Fruit fly (Drosophila melanogaster): Measurements from ENCODE around the gene nSyb.
A peak's percentile ranks its signal among the peaks of the same experiment; 100 is the strongest.

nSyb gene

dm6 chr3L:1584003-1584402, 53.5 kb downstream of the nSyb start (continued):
- TF ChIP-seq CG11456 (GFP tag; IDR thresholded peaks at IDR 0.05) (0 out of 3 replicates have a peak, but pooled peaks have one; percentile 48), CG7963 (GFP tag; IDR thresholded peaks at IDR 0.05; ENCODE audit: partially characterized antibody) (no peak), nerfin-2 (GFP tag; IDR thresholded peaks at IDR 0.05; ENCODE audit: partially characterized antibody) (no peak), CG11696 (GFP tag; IDR thresholded peaks at IDR 0.05) (peak; percentile 37; the same call in 1 of the 2 replicates), CG7839 (tag; optimal IDR thresholded peaks at IDR 0.05) (peak; percentile 72), dan (GFP tag; IDR thresholded peaks at IDR 0.05) (0 out of 2 replicates have a peak, but pooled peaks have one; percentile 24), Hmx (GFP tag; optimal IDR thresholded peaks at IDR 0.05) (no peak), ind (GFP tag; optimal IDR thresholded peaks at IDR 0.05) (no peak), CG30020 (tag; optimal IDR thresholded peaks at IDR 0.05) (no peak), CG2120 (GFP tag; optimal IDR thresholded peaks at IDR 0.05) (peak; percentile 56), pum (GFP tag; optimal IDR thresholded peaks at IDR 0.05) (peak; percentile 46), Xrp1 (GFP tag; IDR thresholded peaks at IDR 0.05) (peak; percentile 86), CG6683 (GFP tag; optimal IDR thresholded peaks at IDR 0.05) (no peak), CG13296 (GFP tag; optimal IDR thresholded peaks at IDR 0.05) (no peak), CG2129 (GFP tag; IDR thresholded peaks at IDR 0.05; ENCODE audit: partially characterized antibody) (no peak), mam (GFP tag; optimal IDR thresholded peaks at IDR 0.05) (no peak), CG8290 (GFP tag; optimal IDR thresholded peaks at IDR 0.05) (no peak), CG8290 (tag; optimal IDR thresholded peaks at IDR 0.05) (peak in 1 of 2 experiments; percentile 75), tll (GFP tag; optimal IDR thresholded peaks at IDR 0.05) (no peak), da (GFP tag; optimal IDR thresholded peaks at IDR 0.05) (no peak), vvl (GFP tag; IDR thresholded peaks at IDR 0.05) (peak; percentile 78), ERR (GFP tag; optimal IDR thresholded peaks at IDR 0.05) (peak; percentile 39), vnd (GFP tag; IDR thresholded peaks at IDR 0.05; ENCODE audit: partially characterized antibody) (no peak), CG1792 (GFP tag; optimal IDR thresholded peaks at IDR 0.05) (no peak), Fer1 (GFP tag; optimal IDR thresholded peaks at IDR 0.05) (no peak), bbx (GFP tag; IDR thresholded peaks at IDR 0.05; ENCODE audit: partially characterized antibody) (no peak), CG8089 (GFP tag; optimal IDR thresholded peaks at IDR 0.05) (peak; percentile 38), tgo (GFP tag; IDR thresholded peaks at IDR 0.05) (peak; percentile 64), hb (GFP tag; IDR thresholded peaks at IDR 0.05; ENCODE audit: partially characterized antibody) (no peak), CG10431 (GFP tag; optimal IDR thresholded peaks at IDR 0.05) (no peak), CG3847 (GFP tag; IDR thresholded peaks at IDR 0.05) (peak; percentile 40; the same call in 1 of the 2 replicates), CG15514 (GFP tag; optimal IDR thresholded peaks at IDR 0.05) (no peak), CG1602 (GFP tag; optimal IDR thresholded peaks at IDR 0.05) (peak; percentile 66), unpg (GFP tag; optimal IDR thresholded peaks at IDR 0.05) (peak; percentile 68), abd-A (tag; optimal IDR thresholded peaks at IDR 0.05) (no peak), CG4617 (GFP tag; optimal IDR thresholded peaks at IDR 0.05; ENCODE audit: borderline replicate concordance) (peak; percentile 16), ab (GFP tag; optimal IDR thresholded peaks at IDR 0.05) (no peak), D19A (tag; optimal IDR thresholded peaks at IDR 0.05) (no peak), CG8388 (GFP tag; optimal IDR thresholded peaks at IDR 0.05) (peak; percentile 62), lov (optimal IDR thresholded peaks at IDR 0.05) (no peak), lov (GFP tag; IDR thresholded peaks at IDR 0.05) (0 out of 3 replicates have a peak, but pooled peaks have one; percentile 69), CG4404 (GFP tag; IDR thresholded peaks at IDR 0.05) (peak; percentile 72), Hr78 (GFP tag; optimal IDR thresholded peaks at IDR 0.05) (peak in 1 of 2 experiments; percentile 10), CG7357 (GFP tag; IDR thresholded peaks at IDR 0.05) (0 out of 3 replicates have a peak, but pooled peaks have one; percentile 51), Ravus (GFP tag; IDR thresholded peaks at IDR 0.05) (no peak), aop (GFP tag; IDR thresholded peaks at IDR 0.05) (peak; percentile 43; the same call in 1 of the 2 replicates), CG11085 (GFP tag; IDR thresholded peaks at IDR 0.05) (no peak), pan (optimal IDR thresholded peaks at IDR 0.05) (no peak), pan (GFP tag; optimal IDR thresholded peaks at IDR 0.05 in 1 of 2, IDR thresholded peaks at IDR 0.05 in 1 of 2) (peak in 1 of 2 experiments; percentile 73), ems (GFP tag; optimal IDR thresholded peaks at IDR 0.05) (peak; percentile 57), Mad (GFP tag; optimal IDR thresholded peaks at IDR 0.05) (peak; percentile 39)
